Worm (Caenorhabditis elegans) whole organism, early embryonic: ENCODE measurements around the gene chhy-1.

ENCODE experiments used
- aly-1 ChIP-seq: sonication (generic microtip); optimal IDR thresholded peaks from 2 replicates; lab custom pipeline; 2016; ENCODE audit warnings: missing genetic modification characterization, missing compliant biosample characterization
- ama-1 ChIP-seq: fragments of 150-350 bp; optimal IDR thresholded peaks from 2 replicates; lab custom pipeline; 2014
- ets-7 ChIP-seq: sonication (generic microtip); optimal IDR thresholded peaks from 2 replicates; lab custom pipeline; 2016; ENCODE audit warnings: missing genotype, missing genetic modification characterization, missing compliant biosample characterization
- flt-1 ChIP-seq: fragments of 200-800 bp; sonication (Bioruptor generic); IDR thresholded peaks from 2 replicates; pipeline ENCODE4 v1.3.6; 2022; ENCODE audit warnings: missing genetic modification characterization, missing compliant biosample characterization
- hmg-4 ChIP-seq: fragments of 200-800 bp; sonication (Bioruptor generic); optimal IDR thresholded peaks from 2 replicates; lab custom pipeline; 2018; ENCODE audit warnings: mild to moderate bottlenecking, missing genetic modification characterization, missing compliant biosample characterization
- hnd-1 ChIP-seq: sonication (generic microtip); optimal IDR thresholded peaks from 2 replicates; lab custom pipeline; 2016; ENCODE audit warnings: missing genetic modification characterization, missing compliant biosample characterization
- scrt-1 ChIP-seq: fragments of 200-800 bp; sonication (Bioruptor generic); IDR thresholded peaks from 2 replicates; pipeline ENCODE4 v1.3.6; 2022; ENCODE audit warnings: missing genetic modification characterization, missing compliant biosample characterization
- tbx-11 ChIP-seq: fragments of 200-800 bp; sonication (Bioruptor generic); IDR thresholded peaks from 2 replicates; pipeline ENCODE4 v1.3.6; 2022; ENCODE audit warnings: missing genetic modification characterization, missing compliant biosample characterization

ce11 chrII:8642376-8642775, 25.0 kb upstream of the chhy-1 start:
- TF ChIP-seq flt-1: no peak
- no peak for TF ChIP-seq hmg-4
- TF ChIP-seq scrt-1: no peak
- no peak for TF ChIP-seq aly-1 (tag; lab: Kevin White, UChicago)
- TF ChIP-seq ama-1 (lab: Kevin White, UChicago): no peak
- TF ChIP-seq ets-7 (tag; lab: Kevin White, UChicago): no peak
- TF ChIP-seq tbx-11: no peak
- TF ChIP-seq hnd-1 (tag; lab: Kevin White, UChicago): no peak
